Worm (Caenorhabditis elegans) whole organism, young adult: Measurements from ENCODE around the gene swt-1.

Experiments used
- B0019.2 ChIP-seq: fragments of 200-800 bp; sonication (Bioruptor generic); conservative IDR thresholded peaks from 2 replicates; pipeline ENCODE4 v1.3.6; 2022; ENCODE audit warnings: missing genetic modification reagents, missing genetic modification characterization, missing compliant biosample characterization
- B0035.1 ChIP-seq: sonication (generic microtip); optimal IDR thresholded peaks from 2 replicates; lab custom pipeline; 2016; ENCODE audit warnings: missing genetic modification characterization, mild to moderate bottlenecking, missing compliant biosample characterization, missing genotype, missing genetic modification reagents
- B0261.1 ChIP-seq: sonication (generic microtip); optimal IDR thresholded peaks from 2 replicates; lab custom pipeline; 2016; ENCODE audit warnings: mild to moderate bottlenecking, missing genetic modification characterization, moderate library complexity, missing compliant biosample characterization
- C17E4.6 ChIP-seq: fragments of 200-800 bp; sonication (Bioruptor generic); IDR thresholded peaks from 2 replicates; pipeline ENCODE4 v1.3.6; 2022; ENCODE audit warnings: missing genetic modification reagents, missing genetic modification characterization, missing compliant biosample characterization
- F49E8.2 ChIP-seq: sonication (generic microtip); optimal IDR thresholded peaks from 3 replicates; lab custom pipeline; 2017; ENCODE audit warnings: missing genetic modification characterization, mild to moderate bottlenecking, missing compliant biosample characterization, antibody characterized with exemption, moderate library complexity; ENCODE audit not compliant: insufficient read depth
- F57A8.1 ChIP-seq: fragments of 200-800 bp; sonication (Bioruptor generic); optimal IDR thresholded peaks from 2 replicates; lab custom pipeline; 2018; ENCODE audit warnings: mild to moderate bottlenecking, missing genetic modification characterization, moderate library complexity, missing compliant biosample characterization
- Y53G8AR.9 ChIP-seq: fragments of 200-800 bp; sonication (Bioruptor generic); conservative IDR thresholded peaks from 2 replicates; pipeline ENCODE4 v1.3.6; 2022; ENCODE audit warnings: missing genetic modification reagents, missing genetic modification characterization, missing compliant biosample characterization
- atf-7 ChIP-seq: sonication (generic microtip); optimal IDR thresholded peaks from 2 replicates; lab custom pipeline; 2017; ENCODE audit warnings: mild to moderate bottlenecking, missing genetic modification characterization, missing compliant biosample characterization
- attf-5 ChIP-seq: fragments of 200-800 bp; sonication (Bioruptor generic); optimal IDR thresholded peaks from 2 replicates; lab custom pipeline; 2018; ENCODE audit warnings: mild to moderate bottlenecking, missing genetic modification characterization, missing compliant biosample characterization
- cebp-1 ChIP-seq, 2 experiments: fragments of 200-800 bp in 1 of 2; sonication (Bioruptor generic) in 1 of 2; sonication (generic microtip) in 1 of 2; IDR thresholded peaks in 1 of 2; optimal IDR thresholded peaks in 1 of 2; 2 replicates each; pipeline versions ENCODE4 v1.3.6 to Lab custom; 2017 to 2022; ENCODE audit warnings: missing compliant biosample characterization in 2 of 2, missing genetic modification characterization in 2 of 2, mild to moderate bottlenecking in 1 of 2, missing genetic modification reagents in 1 of 2, moderate library complexity in 1 of 2
- cebp-2 ChIP-seq: fragments of 200-800 bp; sonication (Bioruptor generic); IDR thresholded peaks from 2 replicates; pipeline ENCODE4 v1.3.6; 2022; ENCODE audit warnings: missing genetic modification characterization, missing compliant biosample characterization
- fkh-3 ChIP-seq: sonication (generic microtip); optimal IDR thresholded peaks from 2 replicates; lab custom pipeline; 2016; ENCODE audit warnings: mild to moderate bottlenecking, missing genetic modification characterization, missing compliant biosample characterization
- him-1 ChIP-seq: sonication (generic microtip); optimal IDR thresholded peaks from 2 replicates; lab custom pipeline; 2016; ENCODE audit warnings: missing genotype, missing genetic modification reagents, missing genetic modification characterization, missing compliant biosample characterization
- hlh-12 ChIP-seq: sonication (generic microtip); optimal IDR thresholded peaks from 2 replicates; lab custom pipeline; 2016; ENCODE audit warnings: missing genetic modification characterization, missing compliant biosample characterization
- hlh-26 ChIP-seq: fragments of 200-800 bp; sonication (Bioruptor generic); conservative IDR thresholded peaks from 2 replicates; pipeline ENCODE4 v1.3.6; 2022; ENCODE audit warnings: missing genetic modification reagents, missing genetic modification characterization, missing compliant biosample characterization
- hmg-1.2 ChIP-seq: fragments of 200-800 bp; sonication (Bioruptor generic); IDR thresholded peaks from 2 replicates; pipeline ENCODE4 v1.3.6; 2022; ENCODE audit warnings: missing genetic modification reagents, missing genetic modification characterization, missing compliant biosample characterization
- hmg-20 ChIP-seq: fragments of 200-800 bp; sonication (Bioruptor generic); IDR thresholded peaks from 2 replicates; pipeline ENCODE4 v1.3.6; 2022; ENCODE audit warnings: missing genetic modification reagents, missing genetic modification characterization, missing compliant biosample characterization
- let-526 ChIP-seq: fragments of 200-800 bp; sonication (Bioruptor generic); IDR thresholded peaks from 2 replicates; pipeline ENCODE4 v1.3.6; 2022; ENCODE audit warnings: missing genetic modification reagents, missing genetic modification characterization, missing compliant biosample characterization
- let-607 ChIP-seq, 2 experiments: fragments of 200-800 bp in 1 of 2; sonication (Bioruptor generic) in 1 of 2; sonication (generic microtip) in 1 of 2; optimal IDR thresholded peaks; 2 replicates each; lab custom pipeline; 2016 to 2018; ENCODE audit warnings: mild to moderate bottlenecking in 2 of 2, missing compliant biosample characterization in 2 of 2, missing genetic modification characterization in 2 of 2, moderate library complexity in 2 of 2, missing genotype in 1 of 2
- lin-26 ChIP-seq: fragments of 200-800 bp; sonication (Bioruptor generic); IDR thresholded peaks from 2 replicates; pipeline ENCODE4 v1.3.6; 2022; ENCODE audit warnings: missing genetic modification reagents, missing genetic modification characterization, missing compliant biosample characterization
- lin-40 ChIP-seq: sonication (generic microtip); optimal IDR thresholded peaks from 2 replicates; lab custom pipeline; 2016; ENCODE audit warnings: missing genetic modification characterization, mild to moderate bottlenecking, missing compliant biosample characterization, missing genotype, missing genetic modification reagents
- lsl-1 ChIP-seq: fragments of 200-800 bp; sonication (Bioruptor generic); optimal IDR thresholded peaks from 2 replicates; lab custom pipeline; 2018; ENCODE audit warnings: mild to moderate bottlenecking, missing genetic modification characterization, moderate library complexity, missing compliant biosample characterization
- madf-10 ChIP-seq: sonication (generic microtip); optimal IDR thresholded peaks from 2 replicates; lab custom pipeline; 2016; ENCODE audit warnings: mild to moderate bottlenecking, missing genetic modification characterization, missing compliant biosample characterization
- madf-3 ChIP-seq: fragments of 200-800 bp; sonication (Bioruptor generic); IDR thresholded peaks from 2 replicates; pipeline ENCODE4 v1.3.6; 2022; ENCODE audit warnings: missing genetic modification reagents, missing genetic modification characterization, missing compliant biosample characterization
- madf-6 ChIP-seq: fragments of 200-800 bp; sonication (Bioruptor generic); IDR thresholded peaks from 2 replicates; pipeline ENCODE4 v1.3.6; 2022; ENCODE audit warnings: missing genetic modification reagents, missing genetic modification characterization, missing compliant biosample characterization
- nfyb-1 ChIP-seq: fragments of 200-800 bp; sonication (Bioruptor generic); IDR thresholded peaks from 2 replicates; pipeline ENCODE4 v1.3.6; 2022; ENCODE audit warnings: missing genetic modification reagents, missing genetic modification characterization, missing compliant biosample characterization
- nhr-120 ChIP-seq: fragments of 200-800 bp; sonication (Bioruptor generic); IDR thresholded peaks from 2 replicates; pipeline ENCODE4 v1.3.6; 2022; ENCODE audit warnings: missing genetic modification characterization, missing compliant biosample characterization
- nhr-27 ChIP-seq: fragments of 200-800 bp; sonication (Bioruptor generic); optimal IDR thresholded peaks from 2 replicates; lab custom pipeline; 2018; ENCODE audit warnings: mild to moderate bottlenecking, missing genetic modification characterization, moderate library complexity, missing compliant biosample characterization
- pbrm-1 ChIP-seq: fragments of 200-800 bp; sonication (Bioruptor generic); IDR thresholded peaks from 2 replicates; pipeline ENCODE4 v1.3.6; 2022; ENCODE audit warnings: missing genetic modification reagents, missing genetic modification characterization, missing compliant biosample characterization
- pha-4 ChIP-seq: fragments of 150-350 bp; sonication (generic microtip); optimal IDR thresholded peaks from 2 replicates; lab custom pipeline; 2014; ENCODE audit warnings: missing biosample characterization, missing genetic modification reagents, missing genetic modification characterization
- rec-8 ChIP-seq, 2 experiments: sonication (generic microtip); optimal IDR thresholded peaks; 2 replicates each; lab custom pipeline; 2016; ENCODE audit warnings: mild to moderate bottlenecking in 2 of 2, missing genetic modification characterization in 2 of 2, missing genetic modification reagents in 2 of 2, missing genotype in 2 of 2, missing biosample characterization in 1 of 2, missing compliant biosample characterization in 1 of 2, moderate library complexity in 1 of 2
- repo-1 ChIP-seq: sonication (generic microtip); optimal IDR thresholded peaks from 2 replicates; lab custom pipeline; 2017; ENCODE audit warnings: mild to moderate bottlenecking, missing genetic modification characterization, missing compliant biosample characterization
- sdz-38 ChIP-seq: sonication (generic microtip); optimal IDR thresholded peaks from 2 replicates; lab custom pipeline; 2016; ENCODE audit warnings: missing genotype, missing genetic modification characterization, missing compliant biosample characterization
- snpc-1.1 ChIP-seq: sonication (generic microtip); optimal IDR thresholded peaks from 2 replicates; lab custom pipeline; 2017; ENCODE audit warnings: missing genetic modification characterization, mild to moderate bottlenecking, missing compliant biosample characterization, antibody characterized with exemption, moderate library complexity, missing genotype, missing genetic modification reagents; ENCODE audit not compliant: insufficient read depth
- tbp1 ChIP-seq: fragments of 200-800 bp; sonication (Bioruptor generic); optimal IDR thresholded peaks from 2 replicates; lab custom pipeline; 2018; ENCODE audit warnings: mild to moderate bottlenecking, missing genetic modification characterization, missing compliant biosample characterization
- unc-62 ChIP-seq: fragments of 150-350 bp; optimal IDR thresholded peaks from 2 replicates; lab custom pipeline; 2014; ENCODE audit warnings: missing biosample characterization, missing genetic modification reagents, missing genetic modification characterization
- zim-3 ChIP-seq: sonication (generic microtip); optimal IDR thresholded peaks from 2 replicates; lab custom pipeline; 2017; ENCODE audit warnings: mild to moderate bottlenecking, missing genetic modification characterization, moderate library complexity, missing compliant biosample characterization
- ztf-6 ChIP-seq: fragments of 200-800 bp; sonication (Bioruptor generic); IDR thresholded peaks from 2 replicates; pipeline ENCODE4 v1.3.6; 2022; ENCODE audit warnings: missing genetic modification reagents, missing genetic modification characterization, missing compliant biosample characterization

The swt-1 gene

DNA sequence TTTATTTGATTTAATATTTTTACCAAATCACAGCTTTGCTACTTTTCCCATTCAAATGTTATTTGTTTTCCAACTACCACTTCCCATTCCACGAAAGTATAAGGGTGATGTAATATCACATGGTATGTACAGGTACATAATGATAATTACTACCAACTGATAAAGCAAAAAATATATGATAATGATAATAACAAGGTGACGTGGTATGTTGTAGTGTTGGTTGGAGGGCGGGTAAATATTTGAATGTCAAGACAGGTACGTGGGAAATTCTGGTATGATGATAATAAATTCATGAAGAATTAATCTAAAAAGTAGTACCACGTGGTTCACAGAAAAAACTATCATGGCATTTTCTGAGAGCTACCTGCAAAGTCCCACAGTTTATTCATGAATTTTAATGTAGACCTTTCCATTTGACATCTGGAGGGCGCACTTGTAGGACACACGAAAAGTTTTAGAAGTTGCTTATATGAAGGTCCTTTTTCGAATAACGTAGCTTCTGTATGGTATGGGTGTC is 15.4 kb upstream of the swt-1 start (continued):
- TF ChIP-seq let-607 (tag; optimal IDR thresholded peaks at IDR 0.05; lab: Kevin White, UChicago) = peak; percentile 41 to 66
- 0 out of 2 replicates have a peak, but pooled peaks have one; percentile 16 for TF ChIP-seq hmg-1.2 (GFP tag; lab: Robert Waterston, UW)
- TF ChIP-seq madf-10 (tag; lab: Kevin White, UChicago) = peak; percentile 45
- no peak for TF ChIP-seq sdz-38 (tag; lab: Kevin White, UChicago)
- TF ChIP-seq cebp-1 (GFP tag; IDR thresholded peaks at IDR 0.05; lab: Robert Waterston, UW) = 0 out of 2 replicates have a peak, but pooled peaks have one; percentile 17
- TF ChIP-seq cebp-1 (tag; optimal IDR thresholded peaks at IDR 0.05; lab: Kevin White, UChicago) = peak; percentile 47
- no peak for TF ChIP-seq B0019.2
- no peak for TF ChIP-seq zim-3
- peak; percentile 68 for TF ChIP-seq repo-1 (tag; lab: Kevin White, UChicago)
- peak; percentile 53; the same call in 1 of the 2 replicates for TF ChIP-seq pbrm-1 (GFP tag; lab: Robert Waterston, UW)
- TF ChIP-seq Y53G8AR.9 (GFP tag; lab: Robert Waterston, UW) = peak; percentile 60; the same call in 1 of the 2 replicates
- no peak for TF ChIP-seq hlh-26 (GFP tag; lab: Robert Waterston, UW)
- peak; percentile 34 for TF ChIP-seq tbp1 (GFP tag; lab: Kevin White, UChicago)
- no peak for TF ChIP-seq B0261.1 (tag; lab: Kevin White, UChicago)
- peak; percentile 20 for TF ChIP-seq unc-62 (GFP tag; lab: Kevin White, UChicago)
- TF ChIP-seq, all 124 proteins: peak for 21

DNA sequence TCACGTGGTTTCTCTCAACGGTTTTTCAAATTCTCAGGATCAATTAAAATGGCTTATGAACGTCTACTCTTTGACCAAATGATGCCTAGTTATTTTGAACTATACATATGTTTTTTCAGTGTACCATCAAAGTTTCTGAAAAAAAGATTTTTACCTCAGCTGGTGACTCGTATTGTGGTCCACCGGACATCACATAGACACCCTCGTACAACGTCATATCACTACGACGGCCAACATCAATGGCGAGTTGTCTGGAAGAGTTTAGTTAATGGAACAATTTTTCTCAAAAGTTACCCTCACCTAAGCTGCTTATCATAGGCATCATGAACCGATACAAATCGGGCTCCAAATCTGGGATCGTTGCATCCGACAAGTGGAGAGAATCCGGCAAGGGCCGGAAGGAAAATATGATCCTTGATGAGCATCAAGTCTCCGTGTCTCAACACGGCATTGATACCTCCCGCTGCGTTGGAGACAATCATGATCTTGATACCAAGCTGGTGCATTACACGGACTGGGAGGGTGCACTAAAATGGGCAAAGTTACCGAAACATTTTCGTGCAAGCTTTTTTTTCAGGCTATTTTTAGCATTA is 14.0 kb upstream of the swt-1 start:
- TF ChIP-seq F49E8.2 (no peak), ztf-6 (GFP tag; lab: Robert Waterston, UW) (no peak), F57A8.1 (GFP tag; lab: Kevin White, UChicago) (no peak), Y53G8AR.9 (GFP tag; lab: Robert Waterston, UW) (0 out of 2 replicates have a peak, but pooled peaks have one; percentile 65), B0035.1 (tag; lab: Kevin White, UChicago) (no peak), fkh-3 (no peak), pha-4 (tag; lab: Kevin White, UChicago) (no peak), hlh-12 (tag; lab: Kevin White, UChicago) (no peak)

DNA sequence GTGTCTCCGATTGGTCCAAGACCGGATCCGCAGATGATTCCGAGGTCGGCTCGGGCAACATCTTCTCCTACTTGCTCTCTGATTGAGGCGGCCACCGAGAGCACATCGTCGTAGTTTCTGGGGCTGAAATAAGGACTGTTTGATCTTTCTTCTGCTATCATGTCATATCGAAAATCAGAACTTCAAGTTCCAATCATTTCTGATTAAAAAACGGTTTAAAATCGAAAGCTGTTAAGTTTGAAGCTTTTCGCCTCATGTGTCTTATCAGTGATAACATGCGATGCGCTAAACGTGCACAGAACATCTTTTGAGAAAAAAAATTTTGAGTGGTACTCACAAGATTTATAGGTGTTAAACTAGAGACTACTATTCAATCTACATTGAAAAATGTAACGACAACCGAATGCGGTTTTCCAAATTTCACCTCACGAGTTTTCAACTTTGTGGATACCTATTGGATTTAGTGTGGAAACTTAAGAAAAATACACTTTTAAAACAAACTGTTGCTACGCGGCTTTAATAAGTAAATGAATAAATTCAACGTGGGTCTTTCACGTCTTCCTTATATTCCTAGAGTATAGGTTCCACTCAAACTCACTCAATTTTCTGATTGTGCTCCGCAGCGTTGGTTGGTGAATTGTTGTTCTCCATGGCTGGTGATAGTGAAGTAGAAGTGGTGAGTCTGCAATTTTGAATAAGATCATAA is 13.2 kb upstream of the swt-1 start:
- TF ChIP-seq let-526 (GFP tag; lab: Robert Waterston, UW) (0 out of 2 replicates have a peak, but pooled peaks have one; percentile 36), cebp-2 (GFP tag; lab: Robert Waterston, UW) (0 out of 2 replicates have a peak, but pooled peaks have one; percentile 5), rec-8 (tag; optimal IDR thresholded peaks at IDR 0.05; lab: Kevin White, UChicago) (no peak), unc-62 (GFP tag; lab: Kevin White, UChicago) (no peak), atf-7 (no peak), C17E4.6 (GFP tag; lab: Robert Waterston, UW) (no peak)

DNA sequence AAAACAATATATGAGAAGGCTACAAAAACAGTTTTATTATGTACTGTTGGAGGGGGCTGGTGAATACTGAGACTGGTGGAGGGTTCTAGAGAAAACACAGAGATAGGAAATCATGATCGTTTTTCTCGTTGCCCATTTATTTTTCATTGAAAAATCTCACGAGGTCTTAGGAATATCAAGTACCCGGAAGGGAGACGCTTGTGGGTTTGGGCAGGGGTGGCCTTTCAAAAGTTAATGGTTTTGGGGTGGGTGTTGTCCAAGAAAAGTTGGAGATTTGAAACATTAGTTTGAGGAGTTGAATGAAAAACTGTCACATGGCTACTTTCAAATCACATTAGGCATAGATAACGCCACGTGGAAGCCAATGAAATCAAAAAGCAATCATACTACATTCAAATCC is 12.6 kb upstream of the swt-1 start:
- TF ChIP-seq hlh-12 (tag; lab: Kevin White, UChicago) = no peak
- no peak for TF ChIP-seq snpc-1.1 (tag; lab: Kevin White, UChicago)
- peak; percentile 9 for TF ChIP-seq attf-5 (GFP tag; lab: Kevin White, UChicago)
- TF ChIP-seq rec-8 (tag; optimal IDR thresholded peaks at IDR 0.05; lab: Kevin White, UChicago) = no peak
- no peak for TF ChIP-seq lsl-1 (GFP tag; lab: Kevin White, UChicago)
- 0 out of 2 replicates have a peak, but pooled peaks have one; percentile 17 for TF ChIP-seq nhr-120 (GFP tag; lab: Robert Waterston, UW)
- TF ChIP-seq madf-6 (GFP tag; lab: Robert Waterston, UW) = no peak
- TF ChIP-seq him-1 = no peak
- TF ChIP-seq lin-40 (tag; lab: Kevin White, UChicago) = no peak
- TF ChIP-seq nhr-27 = no peak
- TF ChIP-seq lin-26 = 0 out of 2 replicates have a peak, but pooled peaks have one; percentile 37
- 0 out of 2 replicates have a peak, but pooled peaks have one; percentile 21 for TF ChIP-seq madf-3 (GFP tag; lab: Robert Waterston, UW)
- no peak for TF ChIP-seq unc-62 (GFP tag; lab: Kevin White, UChicago)
- 0 out of 2 replicates have a peak, but pooled peaks have one; percentile 25 for TF ChIP-seq nfyb-1 (GFP tag; lab: Robert Waterston, UW)
- TF ChIP-seq cebp-1 (GFP tag; IDR thresholded peaks at IDR 0.05; lab: Robert Waterston, UW) = no peak
- peak; percentile 10 for TF ChIP-seq cebp-1 (tag; optimal IDR thresholded peaks at IDR 0.05; lab: Kevin White, UChicago)
- TF ChIP-seq hmg-20 (GFP tag; lab: Robert Waterston, UW) = no peak
